Fruit fly (Drosophila melanogaster): ENCODE results near the gene Hpf1.

Gene Hpf1

DNA sequence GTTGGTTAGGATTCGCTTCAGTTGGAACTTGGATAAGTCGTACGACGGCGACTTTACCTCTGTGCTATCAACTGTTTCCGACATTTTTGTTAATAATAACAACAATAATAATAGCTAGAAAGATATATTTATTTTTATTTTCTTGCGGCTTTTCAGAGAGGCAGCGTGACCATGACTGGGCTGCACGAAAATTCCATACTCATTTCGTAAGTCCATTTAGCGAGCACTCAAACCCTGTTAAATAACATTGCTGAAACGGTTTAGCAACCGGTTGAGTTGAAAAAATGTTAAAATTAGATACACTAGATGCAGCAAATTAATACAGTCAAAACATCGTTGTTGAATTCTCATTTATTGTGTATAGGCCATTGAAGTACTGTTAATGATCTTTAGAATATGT is 37.1 kb upstream of the Hpf1 start, which contains the start of gene Dcps (continued):
- TF ChIP-seq al (GFP tag; IDR thresholded peaks at IDR 0.05), result no peak
- no peak for TF ChIP-seq danr (GFP tag; IDR thresholded peaks at IDR 0.05)
- peak; percentile 30 for TF ChIP-seq CG14710 (tag; optimal IDR thresholded peaks at IDR 0.05)
- no peak for TF ChIP-seq CG4282 (GFP tag; optimal IDR thresholded peaks at IDR 0.05)
- no peak for TF ChIP-seq corto (GFP tag; optimal IDR thresholded peaks at IDR 0.05)
- TF ChIP-seq br (optimal IDR thresholded peaks at IDR 0.05), result no peak
- no peak for TF ChIP-seq CG30020 (tag; optimal IDR thresholded peaks at IDR 0.05)
- TF ChIP-seq Dp (GFP tag; optimal IDR thresholded peaks at IDR 0.05), result peak; percentile 57
- TF ChIP-seq CG1792 (GFP tag; optimal IDR thresholded peaks at IDR 0.05), result no peak
- TF ChIP-seq vfl (GFP tag; optimal IDR thresholded peaks at IDR 0.05), result no peak
- no peak for TF ChIP-seq sd (tag; optimal IDR thresholded peaks at IDR 0.05)
- TF ChIP-seq HLH4C (GFP tag; IDR thresholded peaks at IDR 0.05; ENCODE audit: partially characterized antibody), result no peak
- no peak for TF ChIP-seq Deaf1 (tag; optimal IDR thresholded peaks at IDR 0.05)
- peak; percentile 81 for TF ChIP-seq MBD-R2 (GFP tag; IDR thresholded peaks at IDR 0.05)
- TF ChIP-seq slp2 (GFP tag; optimal IDR thresholded peaks at IDR 0.05), result no peak
- TF ChIP-seq zen2 (GFP tag; IDR thresholded peaks at IDR 0.05; ENCODE audit: partially characterized antibody), result no peak
- no peak for TF ChIP-seq Gsc (GFP tag; IDR thresholded peaks at IDR 0.05)
- TF ChIP-seq CG13287 (GFP tag; IDR thresholded peaks at IDR 0.05; ENCODE audit: partially characterized antibody), result peak; percentile 47
- no peak for TF ChIP-seq eve (GFP tag; optimal IDR thresholded peaks at IDR 0.05)
- TF ChIP-seq Dip2 (GFP tag; IDR thresholded peaks at IDR 0.05), result no peak
- no peak for TF ChIP-seq CG12236 (GFP tag; optimal IDR thresholded peaks at IDR 0.05)
- TF ChIP-seq YL-1 (GFP tag; optimal IDR thresholded peaks at IDR 0.05), result peak; percentile 56
- no peak for TF ChIP-seq luna (GFP tag; optimal IDR thresholded peaks at IDR 0.05)
- no peak for TF ChIP-seq pum (GFP tag; optimal IDR thresholded peaks at IDR 0.05)
- TF ChIP-seq Awh (GFP tag; IDR thresholded peaks at IDR 0.05), result no peak
- TF ChIP-seq CG5180 (GFP tag; optimal IDR thresholded peaks at IDR 0.05), result no peak
- no peak for TF ChIP-seq dmrt11E (tag; optimal IDR thresholded peaks at IDR 0.05)
- TF ChIP-seq phol (tag; optimal IDR thresholded peaks at IDR 0.05), result peak; percentile 16
- no peak for TF ChIP-seq Hey (tag; optimal IDR thresholded peaks at IDR 0.05)
- no peak for TF ChIP-seq twi (tag; optimal IDR thresholded peaks at IDR 0.05)
- TF ChIP-seq CG10565 (GFP tag; optimal IDR thresholded peaks at IDR 0.05), result no peak
- TF ChIP-seq prd (optimal IDR thresholded peaks at IDR 0.05), result no peak
- TF ChIP-seq prd (GFP tag; IDR thresholded peaks at IDR 0.05), result no peak
- TF ChIP-seq Side (GFP tag; optimal IDR thresholded peaks at IDR 0.05), result no peak
- peak; percentile 55 for TF ChIP-seq CG4617 (GFP tag; optimal IDR thresholded peaks at IDR 0.05; ENCODE audit: borderline replicate concordance)
- TF ChIP-seq CG6765 (GFP tag; optimal IDR thresholded peaks at IDR 0.05), result no peak
- TF ChIP-seq pzg (GFP tag; optimal IDR thresholded peaks at IDR 0.05), result peak; percentile 75
- TF ChIP-seq Pdp1 (GFP tag; optimal IDR thresholded peaks at IDR 0.05), result peak in 1 of 2 experiments; percentile 83
- no peak for TF ChIP-seq Dek (tag; optimal IDR thresholded peaks at IDR 0.05)
- no peak for TF ChIP-seq CG12104 (GFP tag; optimal IDR thresholded peaks at IDR 0.05)

DNA sequence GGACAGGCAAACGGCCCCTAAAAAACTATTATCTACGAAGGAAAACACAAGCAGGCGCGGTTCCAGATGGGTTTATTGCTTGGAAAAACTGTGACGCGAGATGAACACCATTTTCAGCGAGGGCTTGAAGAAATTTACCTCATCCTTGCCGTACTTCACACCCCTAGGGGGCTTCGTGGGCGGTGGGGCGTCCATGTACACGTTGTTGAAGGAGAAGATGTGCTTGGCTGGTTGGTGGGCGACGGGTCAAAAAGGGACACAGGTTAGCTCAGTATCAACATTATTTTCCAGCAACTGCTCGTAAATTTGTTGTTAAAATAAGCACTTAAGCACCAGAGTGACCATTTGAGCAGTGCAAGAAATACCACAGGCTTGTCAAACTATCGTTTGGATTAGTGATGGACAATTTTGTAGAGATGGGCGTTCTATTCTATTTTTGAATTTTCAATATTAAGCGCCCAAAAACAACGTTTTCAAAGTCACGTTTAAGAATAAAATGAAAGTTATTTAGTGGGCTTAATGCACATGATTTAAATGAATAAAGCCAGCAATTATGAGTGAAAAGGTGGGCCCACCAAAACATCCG is 33.0 kb upstream of the Hpf1 start, which contains the start of gene Sec8:
Gene Sec8, minus strand, starts transcription at position 374 of the 586 bp plus-strand sequence.
- TF ChIP-seq sd (tag; optimal IDR thresholded peaks at IDR 0.05) (no peak), CG6175 (GFP tag; IDR thresholded peaks at IDR 0.05) (0 out of 3 replicates have a peak, but pooled peaks have one; percentile 48), CG13287 (GFP tag; IDR thresholded peaks at IDR 0.05; ENCODE audit: partially characterized antibody) (peak; percentile 91), emc (GFP tag; optimal IDR thresholded peaks at IDR 0.05) (peak; percentile 15), Neu2 (GFP tag; optimal IDR thresholded peaks at IDR 0.05; ENCODE audit: borderline replicate concordance) (no peak), B-H1 (GFP tag; IDR thresholded peaks at IDR 0.05) (no peak), Ssrp (tag; optimal IDR thresholded peaks at IDR 0.05) (no peak), CG4707 (GFP tag; optimal IDR thresholded peaks at IDR 0.05) (no peak), tx (GFP tag; optimal IDR thresholded peaks at IDR 0.05) (peak; percentile 40), Max (GFP tag; optimal IDR thresholded peaks at IDR 0.05) (peak; percentile 2), CG4854 (GFP tag; optimal IDR thresholded peaks at IDR 0.05) (no peak), CG15479 (GFP tag; optimal IDR thresholded peaks at IDR 0.05) (no peak), esg (GFP tag; conservative IDR thresholded peaks at IDR 0.05) (no peak), CG5245 (GFP tag; optimal IDR thresholded peaks at IDR 0.05) (no peak), CG12942 (GFP tag; optimal IDR thresholded peaks at IDR 0.05) (no peak)

Measured in whole organism, embryonic.